Worm (Caenorhabditis elegans) whole organism, L3 larva: Measurements from ENCODE around the gene srt-17.

Experiments
- ama-1 ChIP-seq: fragments of 150-350 bp; optimal IDR thresholded peaks from 2 replicates; lab custom pipeline; 2018
- ceh-9 ChIP-seq: sonication (generic microtip); optimal IDR thresholded peaks from 2 replicates; lab custom pipeline; 2018; ENCODE audit warnings: missing biosample characterization, missing genetic modification characterization
- lin-15B ChIP-seq: fragments of 150-350 bp; optimal IDR thresholded peaks from 2 replicates; lab custom pipeline; 2014; ENCODE audit warnings: missing biosample characterization, missing genetic modification characterization
- nhr-11 ChIP-seq: fragments of 150-350 bp; optimal IDR thresholded peaks from 2 replicates; lab custom pipeline; 2014; ENCODE audit warnings: missing biosample characterization, missing genetic modification characterization
- nhr-23 ChIP-seq: fragments of 150-350 bp; optimal IDR thresholded peaks from 2 replicates; lab custom pipeline; 2014; ENCODE audit warnings: missing biosample characterization, missing genetic modification reagents, missing genetic modification characterization
- nhr-77 ChIP-seq: fragments of 150-350 bp; optimal IDR thresholded peaks from 2 replicates; lab custom pipeline; 2014; ENCODE audit warnings: missing biosample characterization, missing genetic modification characterization
- pha-4 ChIP-seq: fragments of 150-350 bp; optimal IDR thresholded peaks from 2 replicates; lab custom pipeline; 2014; ENCODE audit warnings: missing biosample characterization, missing genetic modification reagents, missing genetic modification characterization
- skn-1 ChIP-seq: fragments of 150-350 bp; optimal IDR thresholded peaks from 2 replicates; lab custom pipeline; 2014; ENCODE audit warnings: missing biosample characterization, missing genetic modification characterization
- snpc-4 ChIP-seq: fragments of 150-350 bp; optimal IDR thresholded peaks from 2 replicates; lab custom pipeline; 2014; ENCODE audit warnings: missing biosample characterization, missing genetic modification characterization
- unc-62 ChIP-seq: fragments of 150-350 bp; sonication (generic microtip); optimal IDR thresholded peaks from 4 replicates; lab custom pipeline; 2014; ENCODE audit warnings: missing biosample characterization, missing genetic modification reagents, missing genetic modification characterization

DNA sequence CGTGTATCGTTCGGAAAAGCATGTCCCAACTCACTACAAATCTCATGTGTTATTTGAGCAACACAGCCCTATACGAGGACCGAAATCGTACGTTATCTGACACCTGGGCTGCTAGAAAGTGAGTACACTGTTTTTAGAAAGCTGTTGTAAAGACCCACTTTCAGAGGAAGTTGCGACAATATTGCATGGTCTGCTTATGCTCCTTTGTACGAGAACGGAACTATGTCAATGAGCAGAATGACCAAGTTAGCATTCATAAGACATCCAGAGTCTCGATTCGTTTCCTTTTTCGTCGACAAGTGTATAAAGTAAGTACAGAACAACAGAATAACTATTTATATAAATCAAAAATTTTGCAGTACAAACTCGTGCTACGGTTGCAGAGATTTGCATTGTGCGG lies 47.9 kb downstream of the srt-17 start:
- TF ChIP-seq lin-15B = no peak
- TF ChIP-seq ama-1 = no peak
- no peak for TF ChIP-seq skn-1
- TF ChIP-seq unc-62 = no peak
- no peak for TF ChIP-seq pha-4 (tag; lab: Kevin White, UChicago)
- no peak for TF ChIP-seq snpc-4 (tag; lab: Kevin White, UChicago)
- no peak for TF ChIP-seq nhr-11
- no peak for TF ChIP-seq ceh-9 (tag; lab: Kevin White, UChicago)
- no peak for TF ChIP-seq nhr-77 (tag; lab: Kevin White, UChicago)
- TF ChIP-seq nhr-23 (tag; lab: Kevin White, UChicago) = no peak
